Fruit fly (Drosophila melanogaster): ENCODE results near the gene CG9717.

The CG9717 gene

dm6 chr3R:30544974-30545373 is 42.1 kb downstream of the CG9717 start:
- TF ChIP-seq Eip75B (GFP tag; optimal IDR thresholded peaks at IDR 0.05), result no peak
- no peak for TF ChIP-seq lz (GFP tag; optimal IDR thresholded peaks at IDR 0.05)
- no peak for TF ChIP-seq CG6792 (GFP tag; optimal IDR thresholded peaks at IDR 0.05)
- no peak for TF ChIP-seq CG6163 (GFP tag; IDR thresholded peaks at IDR 0.05)
- TF ChIP-seq dac (GFP tag; optimal IDR thresholded peaks at IDR 0.05), result no peak
- no peak for TF ChIP-seq CG10669 (GFP tag; optimal IDR thresholded peaks at IDR 0.05)
- no peak for TF ChIP-seq net (GFP tag; optimal IDR thresholded peaks at IDR 0.05)
- no peak for TF ChIP-seq cyc (GFP tag; optimal IDR thresholded peaks at IDR 0.05)
- no peak for TF ChIP-seq CG31627 (GFP tag; optimal IDR thresholded peaks at IDR 0.05)
- no peak for TF ChIP-seq CG11902 (GFP tag; optimal IDR thresholded peaks at IDR 0.05)
- TF ChIP-seq CG8319 (GFP tag; optimal IDR thresholded peaks at IDR 0.05), result no peak
- TF ChIP-seq fd59A (GFP tag; optimal IDR thresholded peaks at IDR 0.05), result no peak
- no peak for TF ChIP-seq Ets21C (GFP tag; optimal IDR thresholded peaks at IDR 0.05)
- no peak for TF ChIP-seq CG10631 (GFP tag; optimal IDR thresholded peaks at IDR 0.05)
- TF ChIP-seq vri (GFP tag; optimal IDR thresholded peaks at IDR 0.05), result no peak
- no peak for TF ChIP-seq acj6 (GFP tag; optimal IDR thresholded peaks at IDR 0.05)

dm6 chr3R:30541469-30541868 is 45.6 kb downstream of the CG9717 start:
- no peak for TF ChIP-seq CG3032 (tag; optimal IDR thresholded peaks at IDR 0.05)
- no peak for TF ChIP-seq OdsH (GFP tag; optimal IDR thresholded peaks at IDR 0.05)
- TF ChIP-seq CG6792 (GFP tag; optimal IDR thresholded peaks at IDR 0.05), result no peak

dm6 chr3R:30540196-30540595 is 46.9 kb downstream of the CG9717 start:
- peak; percentile 55 for TF ChIP-seq CG10631 (GFP tag; optimal IDR thresholded peaks at IDR 0.05)
- TF ChIP-seq Eip93F (GFP tag; optimal IDR thresholded peaks at IDR 0.05), result no peak
- peak; percentile 54 for TF ChIP-seq Eip75B (GFP tag; optimal IDR thresholded peaks at IDR 0.05)
- TF ChIP-seq CG8119 (GFP tag; IDR thresholded peaks at IDR 0.05), result peak; percentile 70
- peak; percentile 38 for TF ChIP-seq Lpt (GFP tag; optimal IDR thresholded peaks at IDR 0.05)
- peak; percentile 47 for TF ChIP-seq acj6 (GFP tag; optimal IDR thresholded peaks at IDR 0.05)
- TF ChIP-seq fd85E (GFP tag; optimal IDR thresholded peaks at IDR 0.05), result no peak
- peak; percentile 58 for TF ChIP-seq achi (GFP tag; optimal IDR thresholded peaks at IDR 0.05)
- peak; percentile 58 for TF ChIP-seq Sox14 (GFP tag; optimal IDR thresholded peaks at IDR 0.05)
- peak; percentile 22 for TF ChIP-seq CG8319 (GFP tag; optimal IDR thresholded peaks at IDR 0.05)
- TF ChIP-seq topi (GFP tag; optimal IDR thresholded peaks at IDR 0.05), result peak; percentile 56
- TF ChIP-seq CG10669 (GFP tag; optimal IDR thresholded peaks at IDR 0.05), result peak; percentile 58
- TF ChIP-seq Hr39 (GFP tag; optimal IDR thresholded peaks at IDR 0.05), result peak; percentile 76
- TF ChIP-seq vri (GFP tag; optimal IDR thresholded peaks at IDR 0.05), result no peak
- peak; percentile 78 for TF ChIP-seq Eip78C (GFP tag)
- TF ChIP-seq lz (GFP tag; optimal IDR thresholded peaks at IDR 0.05), result peak; percentile 64
- TF ChIP-seq CG16779 (tag; optimal IDR thresholded peaks at IDR 0.05), result peak; percentile 9
- TF ChIP-seq spab (GFP tag; optimal IDR thresholded peaks at IDR 0.05), result peak; percentile 37
- peak; percentile 51 for TF ChIP-seq fkh (GFP tag; optimal IDR thresholded peaks at IDR 0.05)
- TF ChIP-seq ss (GFP tag; optimal IDR thresholded peaks at IDR 0.05), result no peak
- peak; percentile 40 for TF ChIP-seq dac (GFP tag; optimal IDR thresholded peaks at IDR 0.05)
- peak; percentile 46 for TF ChIP-seq Sox15 (GFP tag; optimal IDR thresholded peaks at IDR 0.05)
- peak; percentile 64 for TF ChIP-seq CG11902 (GFP tag; optimal IDR thresholded peaks at IDR 0.05)
- TF ChIP-seq Hr38 (GFP tag; optimal IDR thresholded peaks at IDR 0.05), result no peak
- peak; percentile 82 for TF ChIP-seq cyc (GFP tag; optimal IDR thresholded peaks at IDR 0.05)
- TF ChIP-seq CG3032 (tag; optimal IDR thresholded peaks at IDR 0.05), result no peak
- TF ChIP-seq Ets96B (tag; optimal IDR thresholded peaks at IDR 0.05), result peak; percentile 42
- TF ChIP-seq CG6792 (GFP tag; optimal IDR thresholded peaks at IDR 0.05), result peak; percentile 58
- peak; percentile 52 for TF ChIP-seq Smox (GFP tag; optimal IDR thresholded peaks at IDR 0.05)
- peak; percentile 40 for TF ChIP-seq CG34406 (GFP tag; optimal IDR thresholded peaks at IDR 0.05)
- TF ChIP-seq CG7368 (GFP tag; optimal IDR thresholded peaks at IDR 0.05), result peak; percentile 50
- TF ChIP-seq Sox102F (GFP tag; optimal IDR thresholded peaks at IDR 0.05), result peak; percentile 33
- peak; percentile 79 for TF ChIP-seq Gug (GFP tag; IDR thresholded peaks at IDR 0.05)
- TF ChIP-seq CG11762 (GFP tag; optimal IDR thresholded peaks at IDR 0.05; ENCODE audit: insufficient read depth), result peak; percentile 43
- peak; percentile 68 for TF ChIP-seq CG31627 (GFP tag; optimal IDR thresholded peaks at IDR 0.05)
- peak; percentile 24 for TF ChIP-seq CG8632 (GFP tag; optimal IDR thresholded peaks at IDR 0.05)
- TF ChIP-seq dsx (GFP tag; optimal IDR thresholded peaks at IDR 0.05; ENCODE audit: poor library complexity, severe bottlenecking), result no peak
- peak; percentile 10 for TF ChIP-seq Blimp-1 (GFP tag; optimal IDR thresholded peaks at IDR 0.05)
- TF ChIP-seq fd59A (GFP tag; optimal IDR thresholded peaks at IDR 0.05), result peak; percentile 24
- TF ChIP-seq Ets21C (GFP tag; optimal IDR thresholded peaks at IDR 0.05), result peak; percentile 22
- no peak for TF ChIP-seq CG6854 (GFP tag; optimal IDR thresholded peaks at IDR 0.05)
- peak; percentile 84 for TF ChIP-seq CG6163 (GFP tag; IDR thresholded peaks at IDR 0.05)
- TF ChIP-seq Hr4 (GFP tag; optimal IDR thresholded peaks at IDR 0.05), result peak; percentile 70
